Fruit fly (Drosophila melanogaster): ENCODE measurements around the gene RluA-2.

The RluA-2 gene

dm6 chr2L:10483073-10483472 is 6.2 kb downstream of the RluA-2 start, which contains the start of gene Grip75:
Gene Grip75, plus strand, starts transcription at chr2L:10483295.
- TF ChIP-seq Snoo (tag; optimal IDR thresholded peaks at IDR 0.05), result no peak
- no peak for TF ChIP-seq EcR (GFP tag; optimal IDR thresholded peaks at IDR 0.05)
- TF ChIP-seq CG13204 (GFP tag; optimal IDR thresholded peaks at IDR 0.05), result no peak
- no peak for TF ChIP-seq rn (GFP tag; IDR thresholded peaks at IDR 0.05)
- TF ChIP-seq CG14655 (GFP tag; optimal IDR thresholded peaks at IDR 0.05), result no peak
- no peak for TF ChIP-seq Ets98B (GFP tag; IDR thresholded peaks at IDR 0.05)
- no peak for TF ChIP-seq CG10348 (GFP tag; IDR thresholded peaks at IDR 0.05)
- TF ChIP-seq gl (tag; optimal IDR thresholded peaks at IDR 0.05), result no peak
- TF ChIP-seq CG8301 (tag; optimal IDR thresholded peaks at IDR 0.05), result no peak
- no peak for TF ChIP-seq CG15710 (tag; optimal IDR thresholded peaks at IDR 0.05)
- TF ChIP-seq CG9948 (tag; optimal IDR thresholded peaks at IDR 0.05), result no peak

- no peak for TF ChIP-seq CG15710 (tag; optimal IDR thresholded peaks at IDR 0.05)
- TF ChIP-seq CG10348 (GFP tag; IDR thresholded peaks at IDR 0.05), result no peak
- TF ChIP-seq CG12605 (GFP tag; IDR thresholded peaks at IDR 0.05), result no peak
- no peak for TF ChIP-seq Pif1B (GFP tag; optimal IDR thresholded peaks at IDR 0.05)
- TF ChIP-seq CG32121 (GFP tag; IDR thresholded peaks at IDR 0.05), result no peak
- TF ChIP-seq D1 (tag; optimal IDR thresholded peaks at IDR 0.05), result no peak
- no peak for TF ChIP-seq CG8301 (tag; optimal IDR thresholded peaks at IDR 0.05)
- TF ChIP-seq CG8159 (tag; optimal IDR thresholded peaks at IDR 0.05), result no peak
- TF ChIP-seq Pif1A (GFP tag; optimal IDR thresholded peaks at IDR 0.05), result no peak
- no peak for TF ChIP-seq CG34367 (tag; optimal IDR thresholded peaks at IDR 0.05)
- TF ChIP-seq CG4496 (GFP tag; IDR thresholded peaks at IDR 0.05), result no peak
- no peak for TF ChIP-seq Snoo (tag; optimal IDR thresholded peaks at IDR 0.05)
- no peak for TF ChIP-seq CG9948 (tag; optimal IDR thresholded peaks at IDR 0.05)
- no peak for TF ChIP-seq gl (tag; optimal IDR thresholded peaks at IDR 0.05)
Observed at dm6 chr2L:10488484-10489223, 11.8 kb downstream of the RluA-2 start, which contains the start of the genes Cog4 and CG6144. Gene Cog4, minus strand, starts transcription at chr2L:10488622. Gene CG6144, plus strand, starts transcription at chr2L:10488694.

dm6 chr2L:10491354-10491753 is 14.5 kb downstream of the RluA-2 start, which contains the start of gene CG13144:
Gene CG13144, minus strand, starts transcription at chr2L:10491454.
- TF ChIP-seq CG4496 (GFP tag; IDR thresholded peaks at IDR 0.05) (no peak), CG15710 (tag; optimal IDR thresholded peaks at IDR 0.05) (no peak), Snoo (tag; optimal IDR thresholded peaks at IDR 0.05) (no peak), gl (tag; optimal IDR thresholded peaks at IDR 0.05) (no peak), Pif1B (GFP tag; optimal IDR thresholded peaks at IDR 0.05) (no peak), CG17806 (tag; optimal IDR thresholded peaks at IDR 0.05) (no peak), CG9948 (tag; optimal IDR thresholded peaks at IDR 0.05) (no peak), fd96Ca (GFP tag; IDR thresholded peaks at IDR 0.05) (no peak), D1 (tag; optimal IDR thresholded peaks at IDR 0.05) (no peak), CG32121 (GFP tag; IDR thresholded peaks at IDR 0.05) (no peak), CG13204 (GFP tag; optimal IDR thresholded peaks at IDR 0.05) (no peak), EcR (GFP tag; optimal IDR thresholded peaks at IDR 0.05) (no peak), CG8159 (tag; optimal IDR thresholded peaks at IDR 0.05) (no peak), CG34367 (tag; optimal IDR thresholded peaks at IDR 0.05) (no peak), Ets98B (GFP tag; IDR thresholded peaks at IDR 0.05) (no peak), rn (GFP tag; IDR thresholded peaks at IDR 0.05) (no peak), CG8301 (tag; optimal IDR thresholded peaks at IDR 0.05) (no peak), CG14655 (GFP tag; optimal IDR thresholded peaks at IDR 0.05) (no peak)

- no peak for TF ChIP-seq Ets98B (GFP tag; IDR thresholded peaks at IDR 0.05)
- TF ChIP-seq CG13204 (GFP tag; optimal IDR thresholded peaks at IDR 0.05), result no peak
- no peak for TF ChIP-seq EcR (GFP tag; optimal IDR thresholded peaks at IDR 0.05)
- no peak for TF ChIP-seq CG32121 (GFP tag; IDR thresholded peaks at IDR 0.05)
- TF ChIP-seq CG4496 (GFP tag; IDR thresholded peaks at IDR 0.05), result no peak
- no peak for TF ChIP-seq CG8301 (tag; optimal IDR thresholded peaks at IDR 0.05)
- no peak for TF ChIP-seq CG12605 (GFP tag; IDR thresholded peaks at IDR 0.05)
- no peak for TF ChIP-seq CG15710 (tag; optimal IDR thresholded peaks at IDR 0.05)
- no peak for TF ChIP-seq CG8159 (tag; optimal IDR thresholded peaks at IDR 0.05)
- no peak for TF ChIP-seq CG34367 (tag; optimal IDR thresholded peaks at IDR 0.05)
- TF ChIP-seq Snoo (tag; optimal IDR thresholded peaks at IDR 0.05), result no peak
- no peak for TF ChIP-seq CG17806 (tag; optimal IDR thresholded peaks at IDR 0.05)
- no peak for TF ChIP-seq Pif1B (GFP tag; optimal IDR thresholded peaks at IDR 0.05)
- no peak for TF ChIP-seq CG14655 (GFP tag; optimal IDR thresholded peaks at IDR 0.05)
- no peak for TF ChIP-seq CG9948 (tag; optimal IDR thresholded peaks at IDR 0.05)
- no peak for TF ChIP-seq rn (GFP tag; IDR thresholded peaks at IDR 0.05)
- no peak for TF ChIP-seq gl (tag; optimal IDR thresholded peaks at IDR 0.05)
- no peak for TF ChIP-seq Pif1A (GFP tag; optimal IDR thresholded peaks at IDR 0.05)
- TF ChIP-seq fd96Ca (GFP tag; IDR thresholded peaks at IDR 0.05), result no peak
- TF ChIP-seq CG10348 (GFP tag; IDR thresholded peaks at IDR 0.05), result no peak
Observed at dm6 chr2L:10495495-10495894, 18.6 kb downstream of the RluA-2 start.

dm6 chr2L:10496338-10496737 is 19.5 kb downstream of the RluA-2 start:
- no peak for TF ChIP-seq CG17806 (tag; optimal IDR thresholded peaks at IDR 0.05)
- TF ChIP-seq Snoo (tag; optimal IDR thresholded peaks at IDR 0.05), result no peak
- no peak for TF ChIP-seq Ets98B (GFP tag; IDR thresholded peaks at IDR 0.05)
- TF ChIP-seq Pif1B (GFP tag; optimal IDR thresholded peaks at IDR 0.05), result no peak
- TF ChIP-seq CG12605 (GFP tag; IDR thresholded peaks at IDR 0.05), result no peak
- no peak for TF ChIP-seq EcR (GFP tag; optimal IDR thresholded peaks at IDR 0.05)
- TF ChIP-seq CG9948 (tag; optimal IDR thresholded peaks at IDR 0.05), result no peak
- TF ChIP-seq CG13204 (GFP tag; optimal IDR thresholded peaks at IDR 0.05), result no peak
- TF ChIP-seq gl (tag; optimal IDR thresholded peaks at IDR 0.05), result no peak
- no peak for TF ChIP-seq CG10348 (GFP tag; IDR thresholded peaks at IDR 0.05)
- no peak for TF ChIP-seq CG14655 (GFP tag; optimal IDR thresholded peaks at IDR 0.05)
